Worm (Caenorhabditis elegans): Measurements from ENCODE around the gene F01D5.7.

The F01D5.7 gene

DNA sequence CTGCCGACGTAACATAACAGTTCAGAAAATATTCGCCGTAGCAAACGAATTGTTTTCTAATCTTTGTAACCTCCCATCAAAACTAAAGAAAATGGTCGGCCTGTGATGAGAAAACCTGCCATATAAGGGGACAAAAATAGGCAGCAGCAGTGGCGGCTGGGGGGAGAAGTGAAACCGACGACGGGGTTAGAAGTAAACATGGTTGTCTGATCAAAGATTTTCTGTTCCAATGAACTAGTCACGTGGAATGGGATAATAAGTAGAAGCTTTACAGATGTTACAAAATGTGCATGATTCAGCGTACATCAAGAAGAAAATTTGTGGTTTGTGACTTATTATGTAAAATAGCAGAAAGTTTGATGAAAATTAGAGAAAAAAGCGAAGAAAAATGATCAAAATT, 36.8 kb downstream of the F01D5.7 start:
- TF ChIP-seq lin-14 (GFP tag; optimal IDR thresholded peaks at IDR 0.05) (peak; percentile 47), lin-35 (GFP tag; optimal IDR thresholded peaks at IDR 0.05) (peak in 1 of 2 experiments; percentile 14), dsc-1 (tag; optimal IDR thresholded peaks at IDR 0.05) (peak; percentile 27), snu-23 (GFP tag; optimal IDR thresholded peaks at IDR 0.05) (peak; percentile 26), blmp-1 (tag; optimal IDR thresholded peaks at IDR 0.05) (peak; percentile 51), nhr-71 (tag; optimal IDR thresholded peaks at IDR 0.05) (peak; percentile 47), C16A3.4 (tag; optimal IDR thresholded peaks at IDR 0.05) (no peak), efl-1 (optimal IDR thresholded peaks at IDR 0.05) (no peak), efl-1 (GFP tag; optimal IDR thresholded peaks at IDR 0.05 in 1 of 2) (no peak), nhr-20 (tag; optimal IDR thresholded peaks at IDR 0.05) (peak; percentile 41), pax-3 (tag; optimal IDR thresholded peaks at IDR 0.05) (no peak), lir-3 (tag; optimal IDR thresholded peaks at IDR 0.05; ENCODE audit: poor library complexity) (no peak), nhr-47 (tag; optimal IDR thresholded peaks at IDR 0.05) (peak; percentile 29), egl-27 (tag; optimal IDR thresholded peaks at IDR 0.05) (no peak), nhr-85 (tag) (peak; percentile 74), fkh-8 (tag; optimal IDR thresholded peaks at IDR 0.05) (peak; percentile 50)

DNA sequence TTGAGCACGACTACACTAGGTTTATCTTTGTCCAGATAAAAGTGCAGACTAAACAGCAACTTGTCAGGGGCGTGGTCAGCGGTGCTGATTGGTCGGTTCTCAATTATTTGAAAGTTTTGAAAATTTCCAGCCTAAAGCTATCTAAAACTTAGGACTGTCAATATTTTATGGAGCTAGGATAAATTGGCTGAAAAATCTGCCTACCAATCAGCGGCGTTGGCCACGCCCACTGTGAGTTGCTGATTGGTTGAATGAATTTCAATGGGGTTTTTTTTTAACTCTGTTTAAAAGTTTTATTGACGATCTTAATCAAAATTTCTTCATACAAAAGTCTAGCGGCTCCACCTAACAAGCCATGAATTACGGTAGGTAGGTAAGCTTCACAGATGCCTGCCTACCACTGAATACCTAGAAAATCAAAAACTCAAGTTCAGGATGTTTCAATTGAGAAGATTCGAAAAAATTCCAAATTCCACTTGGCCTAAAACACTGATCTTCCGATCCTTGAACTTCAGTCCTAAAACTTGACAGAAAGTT, 37.5 kb downstream of the F01D5.7 start:
- TF ChIP-seq efl-1 (optimal IDR thresholded peaks at IDR 0.05): no peak
- peak in 1 of 2 experiments; percentile 63 for TF ChIP-seq efl-1 (GFP tag; optimal IDR thresholded peaks at IDR 0.05 in 1 of 2)
- no peak for TF ChIP-seq hlh-17 (GFP tag; optimal IDR thresholded peaks at IDR 0.05; ENCODE audit: borderline replicate concordance)

- TF ChIP-seq efl-1 (optimal IDR thresholded peaks at IDR 0.05): no peak
- TF ChIP-seq efl-1 (GFP tag; optimal IDR thresholded peaks at IDR 0.05 in 1 of 2): peak in 1 of 2 experiments; percentile 82
- TF ChIP-seq lin-14 (GFP tag; optimal IDR thresholded peaks at IDR 0.05): peak; percentile 25
- TF ChIP-seq alr-1 (tag; optimal IDR thresholded peaks at IDR 0.05; ENCODE audit: borderline replicate concordance): no peak
- TF ChIP-seq hlh-4 (tag; optimal IDR thresholded peaks at IDR 0.05): no peak
- TF ChIP-seq ztf-11 (tag; optimal IDR thresholded peaks at IDR 0.05): no peak
- TF ChIP-seq F16B12.6 (tag; optimal IDR thresholded peaks at IDR 0.05): no peak
- TF ChIP-seq tlp-1 (tag; optimal IDR thresholded peaks at IDR 0.05): no peak
- peak; percentile 65 for TF ChIP-seq blmp-1 (tag; optimal IDR thresholded peaks at IDR 0.05)
- no peak for TF ChIP-seq grh-1 (GFP tag; IDR thresholded peaks at IDR 0.05)
These were observed 38.0 kb downstream of the F01D5.7 start for ce11 chrII:14046491-14046890.

ce11 chrII:14049097-14049496, 40.6 kb downstream of the F01D5.7 start:
- TF ChIP-seq efl-1 (optimal IDR thresholded peaks at IDR 0.05): peak; percentile 3 to 4
- no peak for TF ChIP-seq efl-1 (GFP tag; optimal IDR thresholded peaks at IDR 0.05 in 1 of 2)
- TF ChIP-seq nhr-19 (GFP tag; conservative IDR thresholded peaks at IDR 0.05): peak; percentile 55
- TF ChIP-seq jun-1 (tag; optimal IDR thresholded peaks at IDR 0.05): no peak
- no peak for TF ChIP-seq fkh-4 (tag; optimal IDR thresholded peaks at IDR 0.05; ENCODE audit: borderline replicate concordance)
- no peak for TF ChIP-seq pag-3 (tag; optimal IDR thresholded peaks at IDR 0.05; ENCODE audit: borderline replicate concordance, insufficient read depth)
- no peak for TF ChIP-seq lin-39 (tag; optimal IDR thresholded peaks at IDR 0.05)
- peak; percentile 3 to 49 for TF ChIP-seq lin-35 (GFP tag; optimal IDR thresholded peaks at IDR 0.05)
- TF ChIP-seq ceh-63 (GFP tag; optimal IDR thresholded peaks at IDR 0.05): no peak
- TF ChIP-seq lsy-2 (tag; optimal IDR thresholded peaks at IDR 0.05): peak; percentile 23 to 48
- peak; percentile 69 for TF ChIP-seq snu-23 (GFP tag; optimal IDR thresholded peaks at IDR 0.05)
- TF ChIP-seq unc-98 (GFP tag; IDR thresholded peaks at IDR 0.05): no peak
- TF ChIP-seq unc-130 (tag; optimal IDR thresholded peaks at IDR 0.05): peak; percentile 51
- TF ChIP-seq zip-4 (GFP tag; optimal IDR thresholded peaks at IDR 0.05): no peak
- TF ChIP-seq nhr-76 (tag; optimal IDR thresholded peaks at IDR 0.05): no peak
- no peak for TF ChIP-seq egl-27 (tag; optimal IDR thresholded peaks at IDR 0.05)
- peak; percentile 63 for TF ChIP-seq elt-2 (tag; optimal IDR thresholded peaks at IDR 0.05)
- TF ChIP-seq elt-3 (tag; optimal IDR thresholded peaks at IDR 0.05): peak in 2 of 6 experiments; percentile 47 to 78
- TF ChIP-seq nhr-47 (tag; optimal IDR thresholded peaks at IDR 0.05): peak; percentile 1
- TF ChIP-seq blmp-1 (tag; optimal IDR thresholded peaks at IDR 0.05): peak; percentile 80
- TF ChIP-seq isw-1 (GFP tag; IDR thresholded peaks at IDR 0.05): no peak
- no peak for TF ChIP-seq xbp-1 (tag; optimal IDR thresholded peaks at IDR 0.05)
- TF ChIP-seq alr-1 (tag; optimal IDR thresholded peaks at IDR 0.05; ENCODE audit: borderline replicate concordance): no peak
- peak; percentile 55 for TF ChIP-seq nhr-77 (tag; optimal IDR thresholded peaks at IDR 0.05)
- no peak for TF ChIP-seq ceh-88 (GFP tag; IDR thresholded peaks at IDR 0.05)
- TF ChIP-seq skn-1 (tag; optimal IDR thresholded peaks at IDR 0.05): no peak
- TF ChIP-seq F16B12.6 (tag; optimal IDR thresholded peaks at IDR 0.05): no peak
- TF ChIP-seq sox-4 (tag; optimal IDR thresholded peaks at IDR 0.05): no peak
- TF ChIP-seq C04F5.9 (tag; optimal IDR thresholded peaks at IDR 0.05): no peak
- no peak for TF ChIP-seq ces-1 (GFP tag; optimal IDR thresholded peaks at IDR 0.05)

Measured in whole organism, L1 larva.